Worm (Caenorhabditis elegans) whole organism, early embryonic: ENCODE results near the gene Y39B6A.5.

ENCODE experiments used
- B0310.2 ChIP-seq: sonication (generic microtip); optimal IDR thresholded peaks from 2 replicates; lab custom pipeline; 2016; ENCODE audit warnings: mild to moderate bottlenecking, missing genetic modification characterization, missing compliant biosample characterization
- F13C5.2 ChIP-seq: sonication (generic microtip); optimal IDR thresholded peaks from 2 replicates; lab custom pipeline; 2017; ENCODE audit warnings: mild to moderate bottlenecking, missing genetic modification characterization, inconsistent platforms, missing compliant biosample characterization
- aly-1 ChIP-seq: sonication (generic microtip); optimal IDR thresholded peaks from 2 replicates; lab custom pipeline; 2016; ENCODE audit warnings: missing genetic modification characterization, missing compliant biosample characterization
- ama-1 ChIP-seq: fragments of 150-350 bp; optimal IDR thresholded peaks from 2 replicates; lab custom pipeline; 2014
- ceh-13 ChIP-seq: fragments of 200-800 bp; sonication (Bioruptor generic); optimal IDR thresholded peaks from 2 replicates; lab custom pipeline; 2018; ENCODE audit warnings: mild to moderate bottlenecking, missing genetic modification characterization, missing compliant biosample characterization
- ceh-36 ChIP-seq: sonication (generic microtip); optimal IDR thresholded peaks from 2 replicates; lab custom pipeline; 2016; ENCODE audit warnings: missing genetic modification characterization, inconsistent platforms, missing compliant biosample characterization
- ets-7 ChIP-seq: sonication (generic microtip); optimal IDR thresholded peaks from 2 replicates; lab custom pipeline; 2016; ENCODE audit warnings: missing genotype, missing genetic modification characterization, missing compliant biosample characterization
- flt-1 ChIP-seq: fragments of 200-800 bp; sonication (Bioruptor generic); IDR thresholded peaks from 2 replicates; pipeline ENCODE4 v1.3.6; 2022; ENCODE audit warnings: missing genetic modification characterization, missing compliant biosample characterization
- hmbx-1 ChIP-seq: sonication (generic microtip); optimal IDR thresholded peaks from 2 replicates; lab custom pipeline; 2016; ENCODE audit warnings: mild to moderate bottlenecking, missing genetic modification characterization, missing compliant biosample characterization
- hmg-4 ChIP-seq: fragments of 200-800 bp; sonication (Bioruptor generic); optimal IDR thresholded peaks from 2 replicates; lab custom pipeline; 2018; ENCODE audit warnings: mild to moderate bottlenecking, missing genetic modification characterization, missing compliant biosample characterization
- hnd-1 ChIP-seq: sonication (generic microtip); optimal IDR thresholded peaks from 2 replicates; lab custom pipeline; 2016; ENCODE audit warnings: missing genetic modification characterization, missing compliant biosample characterization
- pes-1 ChIP-seq: fragments of 200-800 bp; sonication (Bioruptor generic); IDR thresholded peaks from 2 replicates; pipeline ENCODE4 v1.3.6; 2022; ENCODE audit warnings: missing genetic modification reagents, missing genetic modification characterization, missing compliant biosample characterization
- scrt-1 ChIP-seq: fragments of 200-800 bp; sonication (Bioruptor generic); IDR thresholded peaks from 2 replicates; pipeline ENCODE4 v1.3.6; 2022; ENCODE audit warnings: missing genetic modification characterization, missing compliant biosample characterization
- sea-1 ChIP-seq: fragments of 200-800 bp; sonication (Bioruptor generic); conservative IDR thresholded peaks from 2 replicates; pipeline ENCODE4 v1.3.6; 2022; ENCODE audit warnings: missing genetic modification characterization, missing compliant biosample characterization
- tbx-11 ChIP-seq: fragments of 200-800 bp; sonication (Bioruptor generic); IDR thresholded peaks from 2 replicates; pipeline ENCODE4 v1.3.6; 2022; ENCODE audit warnings: missing genetic modification characterization, missing compliant biosample characterization
- tbx-37 ChIP-seq: fragments of 200-800 bp; sonication (Bioruptor generic); conservative IDR thresholded peaks from 2 replicates; pipeline ENCODE4 v1.3.6; 2022; ENCODE audit warnings: missing genetic modification reagents, missing genetic modification characterization, missing compliant biosample characterization
- tra-4 ChIP-seq: sonication (generic microtip); optimal IDR thresholded peaks from 2 replicates; lab custom pipeline; 2017; ENCODE audit warnings: missing genetic modification characterization, missing compliant biosample characterization

Y39B6A.5 gene

DNA sequence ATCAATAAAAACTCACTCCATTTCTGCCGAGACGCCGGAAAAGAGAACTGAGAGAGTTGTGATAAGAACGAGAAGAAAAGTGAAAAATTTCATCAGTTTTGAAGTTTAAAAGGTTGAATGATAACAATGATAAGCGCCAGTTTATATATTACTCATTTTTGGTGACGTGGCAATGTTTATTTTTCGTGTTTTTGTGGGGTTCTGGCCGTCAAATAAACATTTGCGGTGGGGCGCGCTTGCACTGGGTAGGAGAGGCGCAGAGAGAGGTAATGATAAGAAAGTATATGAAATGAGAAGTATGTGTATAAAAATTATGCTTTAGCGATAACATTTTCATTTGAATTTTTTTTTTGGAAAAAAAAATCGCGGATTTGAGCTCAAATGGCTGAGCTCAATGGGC lies at the start of gene Y39B6A.5:
Y39B6A.5 (minus strand) TSS at position 214 of the 400 bp plus-strand sequence.
- no peak for TF ChIP-seq B0310.2
- TF ChIP-seq aly-1 (tag; lab: Kevin White, UChicago): no peak
- TF ChIP-seq hnd-1 (tag; lab: Kevin White, UChicago): no peak
- TF ChIP-seq scrt-1 (GFP tag; lab: Robert Waterston, UW): no peak
- no peak for TF ChIP-seq F13C5.2 (tag; lab: Kevin White, UChicago)
- no peak for TF ChIP-seq sea-1 (GFP tag; lab: Robert Waterston, UW)

DNA sequence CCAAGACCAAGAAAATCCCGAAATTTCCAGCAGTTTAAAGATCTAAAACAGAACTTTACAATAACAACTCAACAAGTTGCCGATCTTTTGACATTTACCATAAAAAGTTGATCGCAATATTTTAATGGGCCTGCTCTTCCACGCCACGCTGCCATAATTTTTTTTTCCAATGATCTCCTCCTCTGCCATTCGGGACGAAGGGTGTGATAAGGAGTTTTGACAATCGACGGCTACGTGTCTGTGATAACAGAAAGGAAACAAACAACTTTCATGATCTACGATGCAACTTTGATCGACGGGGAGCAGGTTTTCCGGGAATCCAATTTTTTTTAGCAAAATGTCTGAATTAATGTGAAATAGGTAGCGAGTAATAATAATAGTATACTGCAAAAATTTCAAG lies 48.2 kb upstream of the Y39B6A.5 start:
- TF ChIP-seq flt-1 (GFP tag; lab: Robert Waterston, UW) (no peak), ceh-13 (GFP tag; lab: Kevin White, UChicago) (no peak), hmg-4 (GFP tag; lab: Kevin White, UChicago) (no peak), ets-7 (tag; lab: Kevin White, UChicago) (no peak)

DNA sequence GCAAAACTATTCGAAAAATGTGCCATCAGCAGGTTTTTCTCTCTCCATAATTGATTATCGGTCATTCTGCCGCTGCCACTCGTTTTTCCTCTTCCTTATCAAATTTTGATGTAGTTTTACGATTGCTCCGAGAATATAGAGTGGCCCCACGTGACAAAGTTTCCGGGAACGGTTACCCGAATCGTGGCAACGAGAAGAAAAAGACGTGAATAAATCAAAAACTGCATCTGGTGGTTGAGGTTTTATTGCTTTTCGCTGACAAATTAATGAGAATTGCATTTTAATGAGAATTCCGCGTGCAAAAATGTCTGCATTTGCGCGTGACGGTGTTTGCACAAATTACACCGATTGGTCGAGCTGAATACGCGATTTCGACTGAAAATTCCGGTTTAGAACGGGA lies 46.8 kb upstream of the Y39B6A.5 start:
- TF ChIP-seq scrt-1 (GFP tag; lab: Robert Waterston, UW) (no peak), hnd-1 (tag; lab: Kevin White, UChicago) (no peak), ceh-36 (tag; lab: Kevin White, UChicago) (no peak), ceh-13 (GFP tag; lab: Kevin White, UChicago) (no peak), pes-1 (GFP tag; lab: Robert Waterston, UW) (no peak), hmbx-1 (tag; lab: Kevin White, UChicago) (no peak), tra-4 (tag; lab: Kevin White, UChicago) (no peak), flt-1 (GFP tag; lab: Robert Waterston, UW) (no peak), tbx-37 (no peak), F13C5.2 (tag; lab: Kevin White, UChicago) (no peak), ets-7 (tag; lab: Kevin White, UChicago) (no peak), aly-1 (tag; lab: Kevin White, UChicago) (no peak), tbx-11 (GFP tag; lab: Robert Waterston, UW) (no peak), hmg-4 (GFP tag; lab: Kevin White, UChicago) (no peak), sea-1 (GFP tag; lab: Robert Waterston, UW) (no peak), B0310.2 (no peak), ama-1 (lab: Kevin White, UChicago) (no peak)

DNA sequence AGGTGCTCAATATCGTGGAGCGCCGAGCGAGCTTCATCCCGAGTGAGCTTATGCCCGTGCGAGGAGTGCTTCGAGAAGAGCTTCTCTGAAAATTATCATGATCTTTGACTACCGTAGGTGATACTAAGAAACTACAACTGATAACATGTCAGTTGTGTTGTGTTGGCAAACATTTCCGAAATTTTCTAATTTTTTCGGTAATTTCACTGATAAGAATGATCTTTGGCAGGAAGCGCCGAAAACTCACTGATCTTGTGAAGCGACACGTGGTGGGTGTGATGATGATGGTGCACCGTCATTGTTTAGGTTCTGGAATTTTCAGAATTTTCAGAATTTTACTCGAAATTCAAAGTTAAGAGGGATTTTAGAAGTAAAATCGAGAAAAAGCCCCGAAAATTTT lies 44.6 kb upstream of the Y39B6A.5 start, which contains the start of gene Y39B6A.1:
Y39B6A.1 (minus strand) TSS at position 309 of the 400 bp plus-strand sequence.
- TF ChIP-seq flt-1 (GFP tag; lab: Robert Waterston, UW) (no peak), ceh-13 (GFP tag; lab: Kevin White, UChicago) (no peak), tra-4 (tag; lab: Kevin White, UChicago) (no peak), aly-1 (tag; lab: Kevin White, UChicago) (no peak), hmbx-1 (tag; lab: Kevin White, UChicago) (no peak), tbx-37 (no peak), sea-1 (GFP tag; lab: Robert Waterston, UW) (no peak), ceh-36 (tag; lab: Kevin White, UChicago) (no peak), tbx-11 (GFP tag; lab: Robert Waterston, UW) (no peak), ets-7 (tag; lab: Kevin White, UChicago) (no peak), hnd-1 (tag; lab: Kevin White, UChicago) (no peak), F13C5.2 (tag; lab: Kevin White, UChicago) (no peak)

DNA sequence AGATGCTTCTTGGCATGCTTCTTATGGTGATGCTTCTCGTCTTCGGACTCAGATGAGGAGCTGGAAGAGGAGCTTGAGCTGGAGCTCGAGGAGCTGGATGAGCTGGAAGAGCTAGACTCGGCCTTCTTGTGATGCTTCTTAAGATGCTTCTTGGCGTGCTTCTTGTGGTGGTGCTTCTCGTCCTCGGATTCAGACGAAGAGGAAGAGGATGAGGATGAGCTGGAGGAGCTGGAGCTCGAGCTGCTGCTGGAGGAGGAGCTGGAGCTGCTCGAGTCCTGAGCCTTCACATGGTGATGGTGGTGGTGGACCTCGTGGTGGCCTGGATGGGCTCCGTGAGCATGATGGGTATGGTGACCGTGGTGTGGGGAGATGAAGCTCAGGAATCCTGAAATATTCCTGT lies 44.1 kb upstream of the Y39B6A.5 start:
- no peak for TF ChIP-seq tbx-37
- TF ChIP-seq aly-1 (tag; lab: Kevin White, UChicago): no peak
- no peak for TF ChIP-seq flt-1 (GFP tag; lab: Robert Waterston, UW)
- TF ChIP-seq B0310.2: no peak
- no peak for TF ChIP-seq ama-1 (lab: Kevin White, UChicago)
- TF ChIP-seq pes-1 (GFP tag; lab: Robert Waterston, UW): no peak
- TF ChIP-seq tra-4 (tag; lab: Kevin White, UChicago): no peak
- no peak for TF ChIP-seq scrt-1 (GFP tag; lab: Robert Waterston, UW)
- no peak for TF ChIP-seq ceh-36 (tag; lab: Kevin White, UChicago)
- no peak for TF ChIP-seq hmg-4 (GFP tag; lab: Kevin White, UChicago)
- no peak for TF ChIP-seq ceh-13 (GFP tag; lab: Kevin White, UChicago)
- TF ChIP-seq tbx-11 (GFP tag; lab: Robert Waterston, UW): no peak
- TF ChIP-seq hmbx-1 (tag; lab: Kevin White, UChicago): no peak
- no peak for TF ChIP-seq ets-7 (tag; lab: Kevin White, UChicago)
- TF ChIP-seq sea-1 (GFP tag; lab: Robert Waterston, UW): no peak
- TF ChIP-seq F13C5.2 (tag; lab: Kevin White, UChicago): no peak
- no peak for TF ChIP-seq hnd-1 (tag; lab: Kevin White, UChicago)

DNA sequence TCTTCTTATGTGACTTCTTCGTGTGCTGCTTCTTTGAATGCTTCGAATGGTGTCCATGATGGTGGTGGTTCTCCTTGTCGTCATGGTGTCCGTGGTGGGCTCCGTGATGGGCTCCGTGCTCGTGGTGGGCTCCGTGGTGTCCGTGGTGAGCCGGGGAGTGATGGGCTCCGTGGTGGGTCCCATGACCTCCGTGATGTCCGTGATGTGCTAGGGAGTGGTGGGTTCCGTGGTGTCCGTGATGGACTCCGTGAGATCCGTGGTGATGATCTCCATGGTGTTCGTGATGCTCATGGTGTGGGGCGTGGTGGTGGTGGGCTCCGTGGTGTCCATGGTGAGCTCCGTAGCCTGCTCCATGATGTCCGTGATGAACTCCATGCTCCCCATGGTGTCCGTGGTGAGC lies 42.5 kb upstream of the Y39B6A.5 start:
- no peak for TF ChIP-seq B0310.2
- no peak for TF ChIP-seq scrt-1 (GFP tag; lab: Robert Waterston, UW)
- no peak for TF ChIP-seq flt-1 (GFP tag; lab: Robert Waterston, UW)
- no peak for TF ChIP-seq tbx-11 (GFP tag; lab: Robert Waterston, UW)
- no peak for TF ChIP-seq tbx-37
- TF ChIP-seq ama-1 (lab: Kevin White, UChicago): no peak
- no peak for TF ChIP-seq ets-7 (tag; lab: Kevin White, UChicago)
- no peak for TF ChIP-seq aly-1 (tag; lab: Kevin White, UChicago)
- no peak for TF ChIP-seq ceh-36 (tag; lab: Kevin White, UChicago)
- no peak for TF ChIP-seq hnd-1 (tag; lab: Kevin White, UChicago)
- TF ChIP-seq hmg-4 (GFP tag; lab: Kevin White, UChicago): no peak
- TF ChIP-seq F13C5.2 (tag; lab: Kevin White, UChicago): no peak
- TF ChIP-seq hmbx-1 (tag; lab: Kevin White, UChicago): no peak
- TF ChIP-seq tra-4 (tag; lab: Kevin White, UChicago): no peak
- TF ChIP-seq pes-1 (GFP tag; lab: Robert Waterston, UW): no peak
- TF ChIP-seq sea-1 (GFP tag; lab: Robert Waterston, UW): no peak
- no peak for TF ChIP-seq ceh-13 (GFP tag; lab: Kevin White, UChicago)
